Worm (Caenorhabditis elegans) whole organism, L2 larva: ENCODE data around the gene nhr-212.

ENCODE experiments used
- C34F6.9 ChIP-seq: fragments of 150-350 bp; optimal IDR thresholded peaks from 2 replicates; lab custom pipeline; 2014; ENCODE audit warnings: missing biosample characterization, missing genetic modification characterization
- F13H6.1 ChIP-seq: sonication (generic microtip); optimal IDR thresholded peaks from 2 replicates; lab custom pipeline; 2016; ENCODE audit warnings: missing genetic modification characterization, missing compliant biosample characterization
- aly-2 ChIP-seq: fragments of 150-350 bp; optimal IDR thresholded peaks from 2 replicates; lab custom pipeline; 2014; ENCODE audit warnings: missing biosample characterization, missing genetic modification characterization
- ama-1 ChIP-seq: fragments of 150-350 bp; optimal IDR thresholded peaks from 2 replicates; lab custom pipeline; 2018; ENCODE audit warnings: inconsistent platforms
- blmp-1 ChIP-seq: sonication (generic microtip); optimal IDR thresholded peaks from 2 replicates; lab custom pipeline; 2017; ENCODE audit warnings: missing genetic modification characterization, mild to moderate bottlenecking, missing compliant biosample characterization, antibody characterized with exemption, moderate library complexity; ENCODE audit not compliant: insufficient read depth
- ceh-16 ChIP-seq: fragments of 150-350 bp; optimal IDR thresholded peaks from 2 replicates; lab custom pipeline; 2014; ENCODE audit warnings: missing biosample characterization, missing genetic modification characterization
- crh-2 ChIP-seq: sonication (generic microtip); optimal IDR thresholded peaks from 2 replicates; lab custom pipeline; 2017; ENCODE audit warnings: missing biosample characterization, missing genetic modification characterization
- dmd-4 ChIP-seq: sonication (generic microtip); optimal IDR thresholded peaks from 2 replicates; lab custom pipeline; 2017; ENCODE audit warnings: missing biosample characterization, missing genetic modification characterization
- egl-27 ChIP-seq: sonication (generic microtip); optimal IDR thresholded peaks from 3 replicates; lab custom pipeline; 2017; ENCODE audit warnings: missing biosample characterization, missing genetic modification reagents, missing genetic modification characterization
- elt-1 ChIP-seq: fragments of 150-350 bp; optimal IDR thresholded peaks from 2 replicates; lab custom pipeline; 2014; ENCODE audit warnings: missing biosample characterization, missing genetic modification characterization
- fos-1 ChIP-seq: fragments of 150-350 bp; optimal IDR thresholded peaks from 2 replicates; lab custom pipeline; 2014; ENCODE audit warnings: missing biosample characterization, missing genetic modification characterization
- gmeb-1 ChIP-seq: fragments of 150-350 bp; optimal IDR thresholded peaks from 2 replicates; lab custom pipeline; 2014; ENCODE audit warnings: missing biosample characterization, missing genetic modification characterization
- lin-39 ChIP-seq: fragments of 150-350 bp; optimal IDR thresholded peaks from 2 replicates; lab custom pipeline; 2014; ENCODE audit warnings: missing biosample characterization, missing genetic modification reagents, missing genetic modification characterization
- lsy-2 ChIP-seq, 2 experiments: fragments of 150-350 bp in 1 of 2; sonication (generic microtip) in 1 of 2; optimal IDR thresholded peaks; 2 replicates each; lab custom pipeline; 2014 to 2017; ENCODE audit warnings: missing biosample characterization in 2 of 2, missing genetic modification characterization in 2 of 2
- mdl-1 ChIP-seq, 2 experiments: fragments of 150-350 bp in 1 of 2; sonication (generic microtip) in 1 of 2; optimal IDR thresholded peaks; 2 replicates each; lab custom pipeline; 2017; ENCODE audit warnings: missing biosample characterization in 2 of 2, missing genetic modification characterization in 2 of 2
- nhr-11 ChIP-seq: fragments of 150-350 bp; optimal IDR thresholded peaks from 2 replicates; lab custom pipeline; 2014; ENCODE audit warnings: missing biosample characterization, missing genetic modification characterization
- nhr-12 ChIP-seq: fragments of 150-350 bp; optimal IDR thresholded peaks from 2 replicates; lab custom pipeline; 2014; ENCODE audit warnings: missing biosample characterization, missing genetic modification characterization
- nhr-129 ChIP-seq: fragments of 150-350 bp; optimal IDR thresholded peaks from 2 replicates; lab custom pipeline; 2014; ENCODE audit warnings: missing biosample characterization, missing genetic modification characterization
- nhr-21 ChIP-seq: fragments of 150-350 bp; optimal IDR thresholded peaks from 2 replicates; lab custom pipeline; 2014; ENCODE audit warnings: missing biosample characterization, missing genetic modification characterization
- nhr-237 ChIP-seq: fragments of 150-350 bp; optimal IDR thresholded peaks from 2 replicates; lab custom pipeline; 2014; ENCODE audit warnings: missing biosample characterization, missing genetic modification characterization
- nhr-25 ChIP-seq: fragments of 150-350 bp; sonication (generic microtip); optimal IDR thresholded peaks from 3 replicates; lab custom pipeline; 2014; ENCODE audit warnings: missing biosample characterization, missing genetic modification characterization
- nhr-6 ChIP-seq: fragments of 150-350 bp; optimal IDR thresholded peaks from 2 replicates; lab custom pipeline; 2014; ENCODE audit warnings: missing biosample characterization, missing genetic modification characterization
- nhr-77 ChIP-seq: fragments of 150-350 bp; optimal IDR thresholded peaks from 2 replicates; lab custom pipeline; 2014; ENCODE audit warnings: missing biosample characterization, missing genetic modification characterization
- sem-4 ChIP-seq: fragments of 150-350 bp; optimal IDR thresholded peaks from 2 replicates; lab custom pipeline; 2014; ENCODE audit warnings: missing biosample characterization, missing genetic modification reagents, missing genetic modification characterization
- skn-1 ChIP-seq: sonication (generic microtip); optimal IDR thresholded peaks from 2 replicates; lab custom pipeline; 2017; ENCODE audit warnings: missing biosample characterization, missing genetic modification characterization
- sma-3 ChIP-seq: sonication (generic microtip); optimal IDR thresholded peaks from 2 replicates; lab custom pipeline; 2016; ENCODE audit warnings: missing genetic modification reagents, missing genetic modification characterization, missing compliant biosample characterization
- sma-9 ChIP-seq, 2 experiments: fragments of 150-350 bp in 1 of 2; sonication (generic microtip) in 1 of 2; optimal IDR thresholded peaks; 2 replicates each; lab custom pipeline; 2014 to 2016; ENCODE audit warnings: missing genetic modification characterization in 2 of 2, mild to moderate bottlenecking in 1 of 2, missing biosample characterization in 1 of 2, missing compliant biosample characterization in 1 of 2, missing genetic modification reagents in 1 of 2, moderate library complexity in 1 of 2
- snpc-4 ChIP-seq: fragments of 150-350 bp; optimal IDR thresholded peaks from 2 replicates; lab custom pipeline; 2014; ENCODE audit warnings: missing biosample characterization, missing genetic modification characterization
- unc-39 ChIP-seq: fragments of 150-350 bp; optimal IDR thresholded peaks from 2 replicates; lab custom pipeline; 2014; ENCODE audit warnings: missing biosample characterization, missing genetic modification characterization
- unc-55 ChIP-seq: fragments of 150-350 bp; sonication (generic microtip); optimal IDR thresholded peaks from 3 replicates; lab custom pipeline; 2014; ENCODE audit warnings: missing biosample characterization, missing genetic modification reagents, missing genetic modification characterization
- unc-62 ChIP-seq: fragments of 150-350 bp; optimal IDR thresholded peaks from 2 replicates; lab custom pipeline; 2014; ENCODE audit warnings: missing biosample characterization, missing genetic modification reagents, missing genetic modification characterization
- ztf-11 ChIP-seq: sonication (generic microtip); optimal IDR thresholded peaks from 2 replicates; lab custom pipeline; 2017; ENCODE audit warnings: missing biosample characterization, missing genetic modification characterization
- ztf-4 ChIP-seq: fragments of 150-350 bp; optimal IDR thresholded peaks from 2 replicates; lab custom pipeline; 2014; ENCODE audit warnings: missing biosample characterization, missing genetic modification characterization

Gene nhr-212

DNA sequence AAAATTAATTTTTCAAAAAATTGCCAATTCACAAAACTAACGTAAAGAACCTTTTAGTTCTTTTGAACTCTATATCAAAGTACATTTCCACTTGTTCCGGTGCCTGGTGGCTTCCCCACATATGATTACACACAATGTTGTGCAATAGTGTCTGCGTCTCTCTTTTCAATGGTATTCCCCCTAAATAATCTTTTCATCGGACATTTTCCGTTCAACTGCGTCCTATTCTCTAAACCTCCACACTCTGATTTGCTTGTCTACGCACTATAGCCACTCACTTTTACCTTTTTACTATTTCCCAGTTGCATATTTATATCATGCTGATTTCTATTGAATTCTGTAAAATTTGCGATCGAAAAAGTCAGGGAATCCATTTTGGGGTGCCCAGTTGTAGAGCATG is 47.4 kb downstream of the nhr-212 start, which contains the start of gene nhr-58:
Gene nhr-58, plus strand, starts transcription at position 214 of the 400 bp plus-strand sequence.
- peak; percentile 70 for TF ChIP-seq unc-55 (GFP tag; lab: Kevin White, UChicago)
- no peak for TF ChIP-seq sem-4 (tag; lab: Kevin White, UChicago)
- TF ChIP-seq unc-39 (tag; lab: Kevin White, UChicago): no peak
- peak; percentile 17 for TF ChIP-seq snpc-4 (tag; lab: Kevin White, UChicago)
- no peak for TF ChIP-seq nhr-77 (tag; lab: Kevin White, UChicago)
- TF ChIP-seq ztf-4 (tag; lab: Kevin White, UChicago): no peak
- peak; percentile 64 for TF ChIP-seq blmp-1
- peak; percentile 29 for TF ChIP-seq gmeb-1
- TF ChIP-seq dmd-4 (tag; lab: Kevin White, UChicago): no peak
- TF ChIP-seq C34F6.9 (tag; lab: Kevin White, UChicago): peak; percentile 62
- no peak for TF ChIP-seq unc-62 (GFP tag; lab: Kevin White, UChicago)
- peak; percentile 18 for TF ChIP-seq ceh-16 (tag; lab: Kevin White, UChicago)
- peak; percentile 63 for TF ChIP-seq crh-2 (tag; lab: Kevin White, UChicago)
- TF ChIP-seq nhr-237 (tag; lab: Kevin White, UChicago): no peak
- TF ChIP-seq nhr-6 (tag; lab: Kevin White, UChicago): peak; percentile 15
- peak; percentile 99 for TF ChIP-seq sma-9 (GFP tag; optimal IDR thresholded peaks at IDR 0.05; lab: Kevin White, UChicago)
- TF ChIP-seq sma-9 (tag; optimal IDR thresholded peaks at IDR 0.05; lab: Kevin White, UChicago): peak; percentile 43
- TF ChIP-seq nhr-129 (tag; lab: Kevin White, UChicago): peak; percentile 97
- peak; percentile 61 for TF ChIP-seq sma-3 (GFP tag; lab: Kevin White, UChicago)
- no peak for TF ChIP-seq elt-1
- peak in 1 of 2 experiments; percentile 51 for TF ChIP-seq mdl-1 (tag; optimal IDR thresholded peaks at IDR 0.05; lab: Kevin White, UChicago)
- peak; percentile 83 for TF ChIP-seq egl-27
- peak; percentile 81 for TF ChIP-seq F13H6.1 (tag; lab: Kevin White, UChicago)
- TF ChIP-seq nhr-21 (tag; lab: Kevin White, UChicago): peak; percentile 66
- peak; percentile 93 for TF ChIP-seq fos-1

- peak; percentile 21 for TF ChIP-seq sma-3 (GFP tag; lab: Kevin White, UChicago)
- TF ChIP-seq lsy-2 (tag; optimal IDR thresholded peaks at IDR 0.05; lab: Kevin White, UChicago): peak in 1 of 2 experiments; percentile 38
- no peak for TF ChIP-seq mdl-1 (tag; optimal IDR thresholded peaks at IDR 0.05; lab: Kevin White, UChicago)
- TF ChIP-seq lin-39 (tag; lab: Kevin White, UChicago): no peak
- peak; percentile 88 for TF ChIP-seq sma-9 (GFP tag; optimal IDR thresholded peaks at IDR 0.05; lab: Kevin White, UChicago)
- TF ChIP-seq sma-9 (tag; optimal IDR thresholded peaks at IDR 0.05; lab: Kevin White, UChicago): no peak
- no peak for TF ChIP-seq nhr-11 (tag; lab: Kevin White, UChicago)
- TF ChIP-seq ama-1: no peak
- TF ChIP-seq skn-1 (tag; lab: Kevin White, UChicago): no peak
- TF ChIP-seq crh-2 (tag; lab: Kevin White, UChicago): peak; percentile 29
- peak; percentile 48 for TF ChIP-seq nhr-25 (tag; lab: Kevin White, UChicago)
- TF ChIP-seq fos-1: peak; percentile 37
- TF ChIP-seq gmeb-1: peak; percentile 32
- TF ChIP-seq aly-2: no peak
- peak; percentile 91 for TF ChIP-seq nhr-129 (tag; lab: Kevin White, UChicago)
- TF ChIP-seq nhr-12 (tag; lab: Kevin White, UChicago): no peak
- peak; percentile 27 for TF ChIP-seq F13H6.1 (tag; lab: Kevin White, UChicago)
- TF ChIP-seq C34F6.9 (tag; lab: Kevin White, UChicago): peak; percentile 20
- TF ChIP-seq ztf-11 (tag; lab: Kevin White, UChicago): no peak
These were observed 49.5 kb downstream of the nhr-212 start, which contains the start of gene nhr-132 for ce11 chrV:534176-534575. Gene nhr-132 (plus strand): TSS chrV:534446.
